Fruit fly (Drosophila melanogaster) whole organism, embryonic: ENCODE results near the gene IFT52.

Experiments used
- Antp ChIP-seq: fragments of 200-800 bp; sonication (Bioruptor generic); optimal IDR thresholded peaks from 3 replicates; lab custom pipeline; 2016; ENCODE audit warnings: missing biosample characterization, missing genetic modification characterization
- Bteb2 ChIP-seq: fragments of 200-800 bp; sonication (Bioruptor generic); optimal IDR thresholded peaks from 2 replicates; lab custom pipeline; 2016; ENCODE audit warnings: missing biosample characterization, missing genetic modification characterization
- C15 ChIP-seq: fragments of 200-800 bp; sonication (Bioruptor generic); IDR thresholded peaks from 3 replicates; pipeline ENCODE4 v1.3.6; 2022; ENCODE audit warnings: missing biosample characterization, missing genetic modification characterization
- CG10959 ChIP-seq: fragments of 200-800 bp; sonication (Bioruptor generic); IDR thresholded peaks from 2 replicates; pipeline ENCODE4 v1.3.6; 2022; ENCODE audit warnings: missing biosample characterization, missing genetic modification characterization
- CG10979 ChIP-seq: fragments of 200-800 bp; sonication (Bioruptor generic); optimal IDR thresholded peaks from 2 replicates; lab custom pipeline; 2018; ENCODE audit warnings: missing biosample characterization, mild to moderate bottlenecking, missing genetic modification characterization, moderate library complexity
- CG11723 ChIP-seq: fragments of 200-800 bp; sonication (Bioruptor generic); optimal IDR thresholded peaks from 2 replicates; lab custom pipeline; 2017; ENCODE audit warnings: missing biosample characterization, mild to moderate bottlenecking, missing genetic modification characterization
- CG12155 ChIP-seq: fragments of 200-800 bp; sonication (Bioruptor generic); optimal IDR thresholded peaks from 3 replicates; lab custom pipeline; 2016; ENCODE audit warnings: missing biosample characterization, missing genetic modification characterization
- CG13123 ChIP-seq: fragments of 200-800 bp; sonication (Bioruptor generic); optimal IDR thresholded peaks from 2 replicates; lab custom pipeline; 2016; ENCODE audit warnings: missing biosample characterization, missing genetic modification characterization
- CG14441 ChIP-seq: fragments of 200-800 bp; sonication (Bioruptor generic); IDR thresholded peaks from 2 replicates; pipeline ENCODE4 v1.3.6; 2022; ENCODE audit warnings: missing biosample characterization, missing genetic modification characterization
- CG16863 ChIP-seq: fragments of 200-800 bp; sonication (Bioruptor generic); optimal IDR thresholded peaks from 3 replicates; lab custom pipeline; 2016; ENCODE audit warnings: missing biosample characterization, missing genetic modification characterization
- CG32767 ChIP-seq: fragments of 200-800 bp; sonication (Bioruptor generic); IDR thresholded peaks from 2 replicates; pipeline ENCODE4 v1.3.6; 2022; ENCODE audit warnings: missing biosample characterization, missing genetic modification characterization
- CG34422 ChIP-seq: fragments of 200-800 bp; sonication (Bioruptor generic); IDR thresholded peaks from 3 replicates; pipeline ENCODE4 v1.3.6; 2022; ENCODE audit warnings: missing biosample characterization, missing genetic modification characterization
- CG3726 ChIP-seq: fragments of 200-800 bp; sonication (Bioruptor generic); IDR thresholded peaks from 3 replicates; pipeline ENCODE4, ENCODE4 v1.3.6; 2022; ENCODE audit warnings: missing biosample characterization, missing genetic modification characterization
- CG4854 ChIP-seq: fragments of 200-800 bp; sonication (Bioruptor generic); optimal IDR thresholded peaks from 2 replicates; lab custom pipeline; 2016; ENCODE audit warnings: missing biosample characterization, missing genetic modification characterization, inconsistent platforms
- CG8388 ChIP-seq: fragments of 200-800 bp; sonication (Bioruptor generic); optimal IDR thresholded peaks from 2 replicates; lab custom pipeline; 2019; ENCODE audit warnings: missing biosample characterization, mild to moderate bottlenecking, missing genetic modification characterization, moderate library complexity
- CG9215 ChIP-seq: fragments of 200-800 bp; sonication (Bioruptor generic); IDR thresholded peaks from 2 replicates; pipeline ENCODE4 v1.3.6; 2022; ENCODE audit warnings: missing biosample characterization, missing genetic modification characterization
- CrebB ChIP-seq: fragments of 200-800 bp; sonication (Bioruptor generic); optimal IDR thresholded peaks from 3 replicates; lab custom pipeline; 2018; ENCODE audit warnings: missing biosample characterization, mild to moderate bottlenecking, missing genetic modification characterization
- D19B ChIP-seq: fragments of 200-800 bp; sonication (Bioruptor generic); optimal IDR thresholded peaks from 2 replicates; lab custom pipeline; 2017; ENCODE audit warnings: missing biosample characterization, mild to moderate bottlenecking, missing genetic modification characterization
- Deaf1 ChIP-seq: fragments of 200-800 bp; optimal IDR thresholded peaks from 3 replicates; lab custom pipeline; 2019; ENCODE audit warnings: missing biosample characterization, mild to moderate bottlenecking, missing genetic modification characterization, moderate library complexity
- Eip74EF ChIP-seq, 2 experiments: fragments of 200-800 bp in 1 of 2; fragments of >200 bp in 1 of 2; sonication (Bioruptor generic) in 1 of 2; optimal IDR thresholded peaks; 2 replicates each; lab custom pipeline; 2017 to 2019; ENCODE audit warnings: missing biosample characterization in 2 of 2, missing genetic modification characterization in 2 of 2, mild to moderate bottlenecking in 1 of 2, moderate library complexity in 1 of 2
- HLH54F ChIP-seq: fragments of 200-800 bp; sonication (Bioruptor generic); optimal IDR thresholded peaks from 3 replicates; lab custom pipeline; 2016; ENCODE audit warnings: missing biosample characterization, missing genetic modification characterization
- Hsf ChIP-seq: fragments of 200-800 bp; sonication (Bioruptor generic); optimal IDR thresholded peaks from 3 replicates; lab custom pipeline; 2016; ENCODE audit warnings: missing biosample characterization, missing genetic modification characterization
- NfI ChIP-seq: fragments of 200-800 bp; sonication (Bioruptor generic); optimal IDR thresholded peaks from 3 replicates; lab custom pipeline; 2018; ENCODE audit warnings: missing biosample characterization, mild to moderate bottlenecking, missing genetic modification characterization, moderate library complexity
- Pdp1 ChIP-seq, 2 experiments: fragments of 200-800 bp; sonication (Bioruptor generic); optimal IDR thresholded peaks; 3 replicates each; lab custom pipeline; 2016; ENCODE audit warnings: missing biosample characterization in 2 of 2, missing genetic modification characterization in 2 of 2, mild to moderate bottlenecking in 1 of 2, moderate library complexity in 1 of 2
- Tbp ChIP-seq: fragments of >200 bp; optimal IDR thresholded peaks from 2 replicates; lab custom pipeline; 2018; ENCODE audit warnings: missing biosample characterization, missing genetic modification characterization
- aop ChIP-seq: fragments of 200-800 bp; sonication (Bioruptor generic); IDR thresholded peaks from 2 replicates; pipeline ENCODE4 v1.3.6; 2022; ENCODE audit warnings: missing biosample characterization, missing genetic modification characterization
- bab2 ChIP-seq: fragments of 200-800 bp; sonication (Bioruptor generic); optimal IDR thresholded peaks from 2 replicates; lab custom pipeline; 2016; ENCODE audit warnings: missing biosample characterization, missing genetic modification characterization
- cas ChIP-seq: fragments of 200-800 bp; sonication (Bioruptor generic); IDR thresholded peaks from 2 replicates; pipeline ENCODE4 v1.3.6; 2022; ENCODE audit warnings: missing biosample characterization, missing genetic modification characterization
- chn ChIP-seq: fragments of 200-800 bp; sonication (Bioruptor generic); optimal IDR thresholded peaks from 2 replicates; lab custom pipeline; 2016; ENCODE audit warnings: missing biosample characterization, missing genetic modification characterization
- cwo ChIP-seq: fragments of 200-800 bp; sonication (Bioruptor generic); optimal IDR thresholded peaks from 3 replicates; lab custom pipeline; 2017; ENCODE audit warnings: missing biosample characterization, missing genetic modification characterization, mild to moderate bottlenecking, moderate library complexity, missing genetic modification reagents
- dati ChIP-seq: fragments of 200-800 bp; sonication (Bioruptor generic); IDR thresholded peaks from 2 replicates; pipeline ENCODE4 v1.3.6; 2022; ENCODE audit warnings: missing biosample characterization, missing genetic modification characterization
- ems ChIP-seq: fragments of 200-800 bp; sonication (Bioruptor generic); optimal IDR thresholded peaks from 3 replicates; lab custom pipeline; 2016; ENCODE audit warnings: missing biosample characterization, missing genetic modification characterization
- exex ChIP-seq: fragments of 200-800 bp; sonication (Bioruptor generic); optimal IDR thresholded peaks from 4 replicates; lab custom pipeline; 2018; ENCODE audit warnings: missing biosample characterization, mild to moderate bottlenecking, missing genetic modification characterization, moderate library complexity
- fd102C ChIP-seq: fragments of 200-800 bp; sonication (Bioruptor generic); optimal IDR thresholded peaks from 2 replicates; lab custom pipeline; 2018; ENCODE audit warnings: missing biosample characterization, mild to moderate bottlenecking, missing genetic modification characterization, moderate library complexity
- ftz-f1 ChIP-seq: fragments of 200-800 bp; sonication (Bioruptor generic); optimal IDR thresholded peaks from 2 replicates; lab custom pipeline; 2016; ENCODE audit warnings: missing biosample characterization, missing genetic modification characterization
- gem ChIP-seq: fragments of 200-800 bp; sonication (Bioruptor generic); optimal IDR thresholded peaks from 2 replicates; lab custom pipeline; 2019; ENCODE audit warnings: missing biosample characterization, mild to moderate bottlenecking, missing genetic modification characterization, moderate library complexity
- grau ChIP-seq: fragments of 200-800 bp; optimal IDR thresholded peaks from 3 replicates; lab custom pipeline; 2019; ENCODE audit warnings: missing biosample characterization, mild to moderate bottlenecking, missing genetic modification characterization, moderate library complexity
- gsb ChIP-seq: fragments of 200-800 bp; sonication (Bioruptor generic); IDR thresholded peaks from 2 replicates; pipeline ENCODE4 v1.3.6; 2022; ENCODE audit warnings: missing biosample characterization, missing genetic modification characterization
- gsb-n ChIP-seq: fragments of 200-800 bp; sonication (Bioruptor generic); optimal IDR thresholded peaks from 3 replicates; lab custom pipeline; 2018; ENCODE audit warnings: missing biosample characterization, mild to moderate bottlenecking, missing genetic modification characterization
- ken ChIP-seq: fragments of 200-800 bp; sonication (Bioruptor generic); IDR thresholded peaks from 3 replicates; pipeline ENCODE4 v1.3.6; 2022; ENCODE audit warnings: missing biosample characterization, missing genetic modification characterization
- klu ChIP-seq: fragments of 200-800 bp; sonication (Bioruptor generic); IDR thresholded peaks from 2 replicates; pipeline ENCODE4 v1.3.6; 2022; ENCODE audit warnings: missing biosample characterization, missing genetic modification characterization
- lilli ChIP-seq: fragments of 200-800 bp; sonication (Bioruptor generic); optimal IDR thresholded peaks from 3 replicates; lab custom pipeline; 2016; ENCODE audit warnings: missing biosample characterization, missing genetic modification characterization
- org-1 ChIP-seq: fragments of 200-800 bp; sonication (Bioruptor generic); optimal IDR thresholded peaks from 2 replicates; lab custom pipeline; 2017; ENCODE audit warnings: missing biosample characterization, missing genetic modification characterization
- seq ChIP-seq: fragments of 200-800 bp; sonication (Bioruptor generic); IDR thresholded peaks from 2 replicates; pipeline ENCODE4 v1.3.6; 2022; ENCODE audit warnings: missing biosample characterization, missing genetic modification characterization
- sna ChIP-seq: fragments of 200-800 bp; sonication (Bioruptor generic); IDR thresholded peaks from 2 replicates; pipeline ENCODE4 v1.3.6; 2022; ENCODE audit warnings: missing biosample characterization, missing genetic modification characterization; ENCODE audit not compliant: partially characterized antibody
- so ChIP-seq: fragments of 200-800 bp; sonication (Bioruptor generic); IDR thresholded peaks from 3 replicates; pipeline ENCODE4 v1.3.6; 2022; ENCODE audit warnings: missing biosample characterization, missing genetic modification characterization
- stc ChIP-seq: fragments of 200-800 bp; sonication (Bioruptor generic); IDR thresholded peaks from 2 replicates; pipeline ENCODE4 v1.3.6; 2022; ENCODE audit warnings: missing biosample characterization, missing genetic modification characterization
- yki ChIP-seq: fragments of >200 bp; optimal IDR thresholded peaks from 3 replicates; lab custom pipeline; 2018
- z ChIP-seq: fragments of 200-800 bp; sonication (Bioruptor generic); IDR thresholded peaks from 3 replicates; pipeline ENCODE4 v1.3.6; 2022; ENCODE audit warnings: missing biosample characterization, missing genetic modification characterization

IFT52 gene

DNA sequence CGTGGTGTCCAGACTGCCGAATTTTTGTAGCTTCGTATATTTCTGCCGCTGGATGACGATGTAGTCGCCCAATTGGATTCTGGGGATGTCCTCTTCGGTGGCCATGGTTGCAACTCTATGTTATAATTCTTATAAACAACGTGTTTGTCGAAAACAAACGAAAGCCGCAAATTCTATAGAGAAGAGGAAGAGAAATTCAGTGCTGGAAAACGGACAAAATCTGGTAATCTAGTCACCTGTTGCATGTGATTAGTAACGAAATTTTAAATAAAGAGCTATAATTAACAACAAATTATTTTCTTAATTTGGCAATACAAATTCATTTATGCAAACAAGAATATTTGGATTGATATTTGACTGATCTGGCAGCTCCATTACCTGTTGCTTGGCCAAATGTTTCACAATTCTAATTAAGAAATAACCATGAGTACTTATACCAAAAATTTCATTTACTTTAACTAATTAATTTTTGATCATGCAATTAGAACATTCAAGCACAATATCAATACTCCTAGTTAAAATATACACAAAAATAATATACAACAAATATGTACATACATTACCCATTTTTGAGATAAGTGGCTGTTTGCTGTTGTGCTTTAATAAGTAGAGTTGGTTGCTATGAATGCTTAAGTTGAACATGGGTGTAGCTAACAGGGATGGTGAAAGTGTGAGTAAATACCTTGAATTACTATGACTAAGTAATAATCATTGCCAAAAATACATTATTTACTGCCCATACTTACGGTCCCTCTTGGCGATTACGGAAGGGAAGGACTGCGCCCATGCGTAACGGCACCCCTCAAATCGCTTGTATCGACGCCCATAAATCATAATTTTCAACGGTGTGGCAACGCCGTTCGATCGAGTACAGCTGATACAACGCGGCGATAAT is 4.4 kb upstream of the IFT52 start, which contains the start of the genes Trmt6 and Ent2 (continued):
- peak; percentile 97 for TF ChIP-seq chn (GFP tag; lab: Kevin White, UChicago)
- peak; percentile 86 for TF ChIP-seq CG13123 (GFP tag; lab: Kevin White, UChicago)
- no peak for TF ChIP-seq yki (lab: Kevin White, UChicago)
- TF ChIP-seq Eip74EF (GFP tag; optimal IDR thresholded peaks at IDR 0.05; lab: Kevin White, UChicago) = peak in 1 of 2 experiments; percentile 88
- peak; percentile 96 for TF ChIP-seq CG12155
- peak; percentile 98 for TF ChIP-seq CG34422 (GFP tag; lab: Robert Waterston, UW)
- TF ChIP-seq klu (GFP tag; lab: Robert Waterston, UW) = peak; percentile 95
- peak; percentile 83 for TF ChIP-seq exex (tag; lab: Kevin White, UChicago)
- peak; percentile 95 for TF ChIP-seq so (GFP tag; lab: Robert Waterston, UW)
- peak; percentile 85 for TF ChIP-seq CrebB
- peak; percentile 95 for TF ChIP-seq gem (tag; lab: Kevin White, UChicago)
- TF ChIP-seq Pdp1 (GFP tag; optimal IDR thresholded peaks at IDR 0.05; lab: Kevin White, UChicago) = peak; percentile 96 to 97
- TF ChIP-seq CG9215 (GFP tag; lab: Robert Waterston, UW) = peak; percentile 96
- peak; percentile 88 for TF ChIP-seq CG10979
- peak; percentile 95 for TF ChIP-seq dati (GFP tag; lab: Robert Waterston, UW)
- peak; percentile 94 for TF ChIP-seq cas (GFP tag; lab: Robert Waterston, UW)
- TF ChIP-seq bab2 (GFP tag; lab: Kevin White, UChicago) = peak; percentile 97
- peak; percentile 85 for TF ChIP-seq gsb-n (tag; lab: Kevin White, UChicago)
- peak; percentile 97 for TF ChIP-seq CG3726 (GFP tag; lab: Robert Waterston, UW)
- TF ChIP-seq NfI = peak; percentile 95
- no peak for TF ChIP-seq Tbp (GFP tag; lab: Kevin White, UChicago)
- peak; percentile 95 for TF ChIP-seq CG32767
- peak; percentile 85 for TF ChIP-seq Bteb2 (GFP tag; lab: Kevin White, UChicago)
- TF ChIP-seq aop (GFP tag; lab: Robert Waterston, UW) = peak; percentile 91
- TF ChIP-seq sna (GFP tag; lab: Robert Waterston, UW) = no peak
- TF ChIP-seq Antp = peak; percentile 98
- peak; percentile 95 for TF ChIP-seq gsb (GFP tag; lab: Robert Waterston, UW)
- TF ChIP-seq ems (GFP tag; lab: Kevin White, UChicago) = peak; percentile 96
- peak; percentile 98 for TF ChIP-seq HLH54F (GFP tag; lab: Kevin White, UChicago)
- TF ChIP-seq Hsf = peak; percentile 97
- TF ChIP-seq z (GFP tag; lab: Robert Waterston, UW) = peak; percentile 73; the same call in 1 of the 3 replicates
- TF ChIP-seq cwo (GFP tag; lab: Kevin White, UChicago) = peak; percentile 88
- TF ChIP-seq CG4854 (GFP tag; lab: Kevin White, UChicago) = peak; percentile 93
- TF ChIP-seq org-1 (GFP tag; lab: Kevin White, UChicago) = peak; percentile 91
- TF ChIP-seq fd102C (GFP tag; lab: Kevin White, UChicago) = no peak
- TF ChIP-seq grau = peak; percentile 94
- peak; percentile 70 for TF ChIP-seq Deaf1 (tag; lab: Kevin White, UChicago)
- peak; percentile 94 for TF ChIP-seq CG10959 (GFP tag; lab: Robert Waterston, UW)
- peak; percentile 90 for TF ChIP-seq D19B (GFP tag; lab: Kevin White, UChicago)
- TF ChIP-seq ken (GFP tag; lab: Robert Waterston, UW) = peak; percentile 98
- TF ChIP-seq CG11723 (GFP tag; lab: Kevin White, UChicago) = peak; percentile 90
- TF ChIP-seq CG8388 (GFP tag; lab: Kevin White, UChicago) = peak; percentile 83
- peak; percentile 97 for TF ChIP-seq lilli (GFP tag; lab: Kevin White, UChicago)
- peak; percentile 97 for TF ChIP-seq stc
- TF ChIP-seq CG16863 (GFP tag; lab: Kevin White, UChicago) = peak; percentile 94
- peak; percentile 62 for TF ChIP-seq ftz-f1 (GFP tag; lab: Kevin White, UChicago)
- peak; percentile 94 for TF ChIP-seq seq (GFP tag; lab: Robert Waterston, UW)
- peak; percentile 99 for TF ChIP-seq CG14441
- TF ChIP-seq C15 (GFP tag; lab: Robert Waterston, UW) = peak; percentile 92
